Worm (Caenorhabditis elegans) whole organism, late embryonic: ENCODE data around the gene cal-8.
A peak's percentile ranks its signal among the peaks of the same experiment; 100 is the strongest.

Experiments
- F13H6.1 ChIP-seq: sonication (generic microtip); optimal IDR thresholded peaks from 2 replicates; lab custom pipeline; 2016; ENCODE audit warnings: missing genetic modification characterization, missing compliant biosample characterization
- T23F11.4 ChIP-seq: fragments of 200-800 bp; sonication (Bioruptor generic); optimal IDR thresholded peaks from 2 replicates; lab custom pipeline; 2018; ENCODE audit warnings: mild to moderate bottlenecking, missing genetic modification characterization, missing compliant biosample characterization
- Y22D7AL.16 ChIP-seq: sonication (generic microtip); optimal IDR thresholded peaks from 2 replicates; lab custom pipeline; 2016; ENCODE audit warnings: missing genetic modification characterization, missing compliant biosample characterization
- ama-1 ChIP-seq: fragments of 150-350 bp; optimal IDR thresholded peaks from 2 replicates; lab custom pipeline; 2014
- ceh-2 ChIP-seq: sonication (generic microtip); optimal IDR thresholded peaks from 2 replicates; lab custom pipeline; 2016; ENCODE audit warnings: missing genotype, missing genetic modification characterization, missing compliant biosample characterization
- ceh-31 ChIP-seq: sonication (generic microtip); optimal IDR thresholded peaks from 2 replicates; lab custom pipeline; 2016; ENCODE audit warnings: missing genetic modification characterization, missing compliant biosample characterization
- ceh-34 ChIP-seq: sonication (generic microtip); optimal IDR thresholded peaks from 2 replicates; lab custom pipeline; 2016; ENCODE audit warnings: mild to moderate bottlenecking, missing genetic modification characterization, missing compliant biosample characterization
- che-1 ChIP-seq: sonication (generic microtip); optimal IDR thresholded peaks from 2 replicates; lab custom pipeline; 2016; ENCODE audit warnings: mild to moderate bottlenecking, missing genetic modification characterization, missing compliant biosample characterization
- dve-1 ChIP-seq: sonication (generic microtip); optimal IDR thresholded peaks from 2 replicates; lab custom pipeline; 2017; ENCODE audit warnings: antibody characterized with exemption, mild to moderate bottlenecking, missing genetic modification characterization, missing compliant biosample characterization
- elt-2 ChIP-seq: sonication (generic microtip); optimal IDR thresholded peaks from 2 replicates; lab custom pipeline; 2016; ENCODE audit warnings: missing genetic modification reagents, missing genetic modification characterization, missing compliant biosample characterization
- fax-1 ChIP-seq: sonication (generic microtip); optimal IDR thresholded peaks from 2 replicates; lab custom pipeline; 2016; ENCODE audit warnings: missing genotype, missing genetic modification characterization, missing compliant biosample characterization
- gmeb-2 ChIP-seq: sonication (generic microtip); optimal IDR thresholded peaks from 2 replicates; lab custom pipeline; 2016; ENCODE audit warnings: missing genetic modification characterization, inconsistent platforms, missing compliant biosample characterization
- hlh-13 ChIP-seq: fragments of 200-800 bp; sonication (Bioruptor generic); optimal IDR thresholded peaks from 2 replicates; lab custom pipeline; 2018; ENCODE audit warnings: mild to moderate bottlenecking, missing genetic modification characterization, missing compliant biosample characterization
- hlh-15 ChIP-seq: sonication (generic microtip); optimal IDR thresholded peaks from 2 replicates; lab custom pipeline; 2016; ENCODE audit warnings: missing genetic modification characterization, missing compliant biosample characterization
- hlh-30 ChIP-seq: sonication (generic microtip); optimal IDR thresholded peaks from 2 replicates; lab custom pipeline; 2017; ENCODE audit warnings: antibody characterized with exemption, missing genetic modification characterization, missing compliant biosample characterization; ENCODE audit not compliant: insufficient read depth
- hlh-8 ChIP-seq: sonication (generic microtip); optimal IDR thresholded peaks from 2 replicates; lab custom pipeline; 2016; ENCODE audit warnings: missing genotype, missing genetic modification characterization, missing compliant biosample characterization
- madf-2 ChIP-seq: sonication (generic microtip); optimal IDR thresholded peaks from 2 replicates; lab custom pipeline; 2017; ENCODE audit warnings: missing genetic modification characterization, missing compliant biosample characterization
- npax-4 ChIP-seq: sonication (generic microtip); optimal IDR thresholded peaks from 2 replicates; lab custom pipeline; 2016; ENCODE audit warnings: missing genetic modification characterization, missing compliant biosample characterization
- odd-2 ChIP-seq: sonication (generic microtip); optimal IDR thresholded peaks from 2 replicates; lab custom pipeline; 2017; ENCODE audit warnings: antibody characterized with exemption, mild to moderate bottlenecking, missing genetic modification characterization, missing compliant biosample characterization
- pax-1 ChIP-seq: fragments of 150-350 bp; optimal IDR thresholded peaks from 2 replicates; lab custom pipeline; 2014; ENCODE audit warnings: missing biosample characterization, missing genetic modification characterization
- pha-2 ChIP-seq: sonication (generic microtip); optimal IDR thresholded peaks from 2 replicates; lab custom pipeline; 2017; ENCODE audit warnings: mild to moderate bottlenecking, missing genetic modification characterization, missing compliant biosample characterization
- ref-2 ChIP-seq: sonication (generic microtip); optimal IDR thresholded peaks from 2 replicates; lab custom pipeline; 2016; ENCODE audit warnings: missing genetic modification characterization, missing compliant biosample characterization
- rnt-1 ChIP-seq: sonication (generic microtip); optimal IDR thresholded peaks from 2 replicates; lab custom pipeline; 2016; ENCODE audit warnings: missing genetic modification characterization, missing compliant biosample characterization
- sdc-2 ChIP-seq: sonication (generic microtip); optimal IDR thresholded peaks from 2 replicates; lab custom pipeline; 2016; ENCODE audit warnings: missing genotype, missing genetic modification characterization, missing compliant biosample characterization
- tbx-2 ChIP-seq: sonication (generic microtip); optimal IDR thresholded peaks from 2 replicates; lab custom pipeline; 2016; ENCODE audit warnings: missing genetic modification characterization, missing compliant biosample characterization
- tbx-7 ChIP-seq: sonication (generic microtip); optimal IDR thresholded peaks from 2 replicates; lab custom pipeline; 2016; ENCODE audit warnings: missing genotype, missing genetic modification characterization, missing compliant biosample characterization
- ttx-3 ChIP-seq: sonication (generic microtip); optimal IDR thresholded peaks from 2 replicates; lab custom pipeline; 2016; ENCODE audit warnings: missing genetic modification reagents, missing genetic modification characterization, missing compliant biosample characterization
- unc-55 ChIP-seq: sonication (generic microtip); optimal IDR thresholded peaks from 2 replicates; lab custom pipeline; 2017; ENCODE audit warnings: missing biosample characterization, missing genetic modification reagents, missing genetic modification characterization
- unc-86 ChIP-seq: sonication (generic microtip); optimal IDR thresholded peaks from 2 replicates; lab custom pipeline; 2016; ENCODE audit warnings: missing genetic modification characterization, missing compliant biosample characterization
- zip-5 ChIP-seq: sonication (generic microtip); optimal IDR thresholded peaks from 2 replicates; lab custom pipeline; 2016; ENCODE audit warnings: missing genetic modification characterization, missing compliant biosample characterization

The cal-8 gene

ce11 chrII:5465729-5466408, 16.0 kb downstream of the cal-8 start, which contains the start of gene clr-1:
clr-1 (plus strand) TSS chrII:5466358.
- TF ChIP-seq tbx-7 (tag; lab: Kevin White, UChicago) (no peak), ref-2 (tag; lab: Kevin White, UChicago) (no peak), ceh-2 (tag; lab: Kevin White, UChicago) (no peak), ttx-3 (no peak), unc-55 (GFP tag; lab: Kevin White, UChicago) (peak; percentile 48)

DNA sequence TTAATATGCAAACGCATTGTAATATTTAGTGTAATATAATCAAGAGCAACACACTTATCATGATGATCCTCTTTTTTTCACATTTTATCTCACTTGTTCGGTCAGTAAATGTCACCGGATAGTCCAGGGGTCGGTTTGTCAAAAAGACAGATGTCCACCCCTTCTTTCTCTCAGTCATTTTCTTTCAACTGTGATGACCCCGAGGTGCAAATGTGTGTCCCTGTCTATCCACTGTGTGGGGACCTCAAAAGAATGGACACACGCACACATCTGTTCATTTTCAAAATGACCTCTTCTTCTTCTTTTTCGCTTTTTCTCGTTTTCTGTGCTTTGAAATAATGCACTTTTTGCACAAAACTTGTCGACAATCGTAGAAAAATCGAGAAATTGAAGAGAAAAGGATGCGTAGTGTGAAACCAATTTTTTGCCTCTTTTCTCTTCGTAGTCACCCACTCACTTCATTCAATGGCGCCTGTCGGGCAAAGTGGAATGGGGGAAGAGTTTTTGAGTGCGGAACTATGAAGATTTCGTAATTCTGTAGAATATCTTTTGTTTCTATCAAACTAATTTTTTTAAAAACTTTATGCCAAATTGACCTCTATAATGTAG, 18.0 kb downstream of the cal-8 start:
- TF ChIP-seq ama-1 (no peak), unc-55 (GFP tag; lab: Kevin White, UChicago) (peak; percentile 34), odd-2 (tag; lab: Kevin White, UChicago) (no peak)

DNA sequence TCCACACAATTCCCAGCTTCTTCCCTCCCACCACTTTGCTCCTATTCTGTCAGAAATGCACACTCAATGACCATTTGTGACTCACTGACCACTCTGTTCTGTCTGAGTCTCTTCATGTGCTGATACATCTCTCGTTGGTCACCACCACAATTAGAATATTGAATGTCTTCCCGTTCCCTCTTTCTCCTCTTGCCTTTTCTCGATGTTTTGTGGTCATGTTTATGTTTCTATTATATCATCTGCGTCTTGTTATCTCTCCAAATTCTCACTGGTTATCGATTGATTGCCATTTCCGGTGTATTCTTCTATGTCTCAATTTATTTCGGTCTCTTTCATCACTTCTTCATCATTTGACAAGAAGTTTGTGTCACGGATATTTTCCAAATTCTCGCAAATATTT, 20.9 kb downstream of the cal-8 start:
- TF ChIP-seq elt-2 (tag; lab: Kevin White, UChicago), result peak; percentile 34
- no peak for TF ChIP-seq hlh-8
- no peak for TF ChIP-seq pha-2
- peak; percentile 37 for TF ChIP-seq unc-55 (GFP tag; lab: Kevin White, UChicago)
- TF ChIP-seq ceh-34 (tag; lab: Kevin White, UChicago), result peak; percentile 30
- no peak for TF ChIP-seq Y22D7AL.16 (tag; lab: Kevin White, UChicago)
- no peak for TF ChIP-seq fax-1 (tag; lab: Kevin White, UChicago)
- TF ChIP-seq sdc-2 (tag; lab: Kevin White, UChicago), result no peak
- no peak for TF ChIP-seq unc-86 (tag; lab: Kevin White, UChicago)
- peak; percentile 7 for TF ChIP-seq hlh-30
- TF ChIP-seq madf-2 (tag; lab: Kevin White, UChicago), result no peak
- peak; percentile 2 for TF ChIP-seq ceh-31 (tag; lab: Kevin White, UChicago)
- peak; percentile 9 for TF ChIP-seq rnt-1 (tag; lab: Kevin White, UChicago)
- TF ChIP-seq tbx-2 (tag; lab: Kevin White, UChicago), result peak; percentile 19
- TF ChIP-seq dve-1 (tag; lab: Kevin White, UChicago), result no peak

DNA sequence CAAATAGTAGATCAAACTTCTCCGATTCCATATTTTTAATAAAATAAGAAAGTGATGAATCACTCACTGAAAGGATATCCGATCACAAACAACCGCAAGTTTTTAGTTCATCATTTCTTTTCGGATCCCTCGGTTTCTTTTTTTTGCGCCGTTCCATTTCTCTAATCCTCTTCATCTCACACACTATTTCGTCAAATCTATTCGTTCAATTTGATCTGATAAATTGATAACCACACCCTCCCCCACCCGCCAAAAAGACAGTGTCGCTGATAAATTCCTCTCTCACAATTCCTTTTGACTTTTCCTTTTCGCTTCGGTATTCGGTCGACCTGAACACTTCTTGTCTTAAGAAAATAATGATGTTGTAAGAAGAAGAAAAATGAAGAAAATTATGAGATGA, 22.3 kb downstream of the cal-8 start:
- TF ChIP-seq elt-2 (tag; lab: Kevin White, UChicago) (peak; percentile 42), hlh-15 (tag; lab: Kevin White, UChicago) (no peak)

DNA sequence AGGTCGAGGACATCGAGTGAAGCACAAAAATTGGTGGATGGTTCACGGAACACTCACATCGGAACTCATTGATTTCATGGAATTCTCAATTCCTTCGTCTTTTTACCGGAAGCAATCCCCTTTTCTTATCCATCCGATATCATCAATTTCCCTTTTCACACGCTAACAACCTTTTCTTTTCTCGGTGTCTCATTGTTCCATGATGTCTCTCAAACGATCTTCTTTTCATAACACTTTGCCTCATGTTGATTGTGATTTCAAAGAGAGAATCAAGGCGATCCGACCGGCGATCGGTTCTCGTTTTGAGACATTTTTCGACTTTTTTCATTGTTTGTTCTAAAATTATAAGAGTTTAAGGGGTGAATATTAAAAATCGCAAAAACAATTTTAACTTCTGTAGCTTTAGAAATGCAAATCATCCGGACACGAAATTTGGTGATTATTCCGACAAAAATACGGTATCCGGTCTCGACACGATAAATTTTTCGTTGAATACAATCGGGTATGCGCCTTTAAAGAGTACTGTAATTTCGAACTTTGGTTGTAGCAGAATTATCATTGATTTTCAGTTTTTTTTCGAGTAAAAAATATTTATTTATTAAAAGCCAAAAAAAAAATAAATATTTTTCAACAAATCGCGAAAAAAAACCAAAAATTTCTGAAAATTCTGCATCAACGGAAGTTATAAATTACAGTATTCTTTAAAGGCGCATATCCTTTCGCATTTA, 23.0 kb downstream of the cal-8 start:
- no peak for TF ChIP-seq npax-4 (tag; lab: Kevin White, UChicago)
- TF ChIP-seq dve-1 (tag; lab: Kevin White, UChicago), result no peak

ce11 chrII:5455650-5456355, 26.0 kb downstream of the cal-8 start, which contains the start of gene daz-1:
daz-1 (plus strand) TSS chrII:5456305.
- TF ChIP-seq hlh-15 (tag; lab: Kevin White, UChicago) (no peak), gmeb-2 (tag; lab: Kevin White, UChicago) (no peak), zip-5 (tag; lab: Kevin White, UChicago) (no peak), fax-1 (tag; lab: Kevin White, UChicago) (no peak), hlh-13 (GFP tag; lab: Kevin White, UChicago) (no peak), F13H6.1 (tag; lab: Kevin White, UChicago) (no peak), che-1 (tag; lab: Kevin White, UChicago) (no peak), T23F11.4 (GFP tag; lab: Kevin White, UChicago) (no peak), rnt-1 (tag; lab: Kevin White, UChicago) (no peak), pax-1 (tag; lab: Kevin White, UChicago) (no peak)
